Worm (Caenorhabditis elegans): Measurements from ENCODE around the gene T25B9.1.

DNA sequence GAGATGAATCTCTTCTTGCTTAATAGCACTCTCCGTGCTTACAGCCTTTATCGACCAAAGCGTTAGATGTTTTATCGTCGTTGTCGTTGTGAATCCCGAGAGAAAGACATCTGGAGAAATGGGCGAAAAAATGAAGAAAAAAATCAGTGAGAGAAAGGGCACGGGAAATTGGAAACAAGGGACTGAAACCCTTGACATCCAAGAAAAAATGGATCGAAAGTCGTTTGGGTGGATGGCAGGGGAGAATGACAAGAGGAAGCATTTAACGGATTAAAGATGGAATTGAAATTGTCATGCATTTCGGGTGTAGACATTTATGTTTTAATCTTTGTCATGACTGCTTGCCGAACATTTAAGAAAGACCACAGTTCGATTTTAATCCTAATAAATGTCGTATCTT is 23.9 kb upstream of the T25B9.1 start, which contains the start of gene inpp-1:
- TF ChIP-seq lim-6 (tag; optimal IDR thresholded peaks at IDR 0.05) = no peak
- no peak for TF ChIP-seq fkh-10 (GFP tag; optimal IDR thresholded peaks at IDR 0.05)
- TF ChIP-seq C08G9.2 (tag; optimal IDR thresholded peaks at IDR 0.05) = no peak
- no peak for TF ChIP-seq nfya-1 (tag; optimal IDR thresholded peaks at IDR 0.05)
- no peak for TF ChIP-seq hlh-8 (tag; optimal IDR thresholded peaks at IDR 0.05)
- TF ChIP-seq C38D4.7 (GFP tag; optimal IDR thresholded peaks at IDR 0.05) = no peak
- TF ChIP-seq pqm-1 (tag; optimal IDR thresholded peaks at IDR 0.05) = no peak
- TF ChIP-seq pros-1 (tag; optimal IDR thresholded peaks at IDR 0.05) = no peak
- TF ChIP-seq ama-1 (optimal IDR thresholded peaks at IDR 0.05) = no peak
- TF ChIP-seq nhr-11 (tag; optimal IDR thresholded peaks at IDR 0.05) = no peak
- TF ChIP-seq ceh-22 (tag; optimal IDR thresholded peaks at IDR 0.05) = no peak
- TF ChIP-seq hlh-30 (tag; optimal IDR thresholded peaks at IDR 0.05; ENCODE audit: insufficient read depth) = no peak
- no peak for TF ChIP-seq elt-2 (tag; optimal IDR thresholded peaks at IDR 0.05)
- no peak for TF ChIP-seq pax-1 (tag; optimal IDR thresholded peaks at IDR 0.05)
